Worm (Caenorhabditis elegans) whole organism, L1 larva: Measurements from ENCODE around the gene Y39F10A.3.

Experiments
- lin-13 ChIP-seq: fragments of 150-350 bp; optimal IDR thresholded peaks from 2 replicates; lab custom pipeline; 2014; ENCODE audit warnings: missing biosample characterization, missing genetic modification reagents, missing genetic modification characterization
- lsy-2 ChIP-seq, 2 experiments: fragments of 150-350 bp; optimal IDR thresholded peaks; 2 replicates each; lab custom pipeline; 2014; ENCODE audit warnings: missing biosample characterization in 2 of 2, missing genetic modification characterization in 2 of 2
- nhr-11 ChIP-seq: fragments of 150-350 bp; optimal IDR thresholded peaks from 2 replicates; lab custom pipeline; 2014; ENCODE audit warnings: missing biosample characterization, missing genetic modification characterization
- nhr-12 ChIP-seq: sonication (generic microtip); optimal IDR thresholded peaks from 2 replicates; lab custom pipeline; 2017; ENCODE audit warnings: missing biosample characterization, missing genetic modification characterization
- nhr-237 ChIP-seq: fragments of 150-350 bp; optimal IDR thresholded peaks from 2 replicates; lab custom pipeline; 2014; ENCODE audit warnings: missing biosample characterization, missing genetic modification characterization
- nhr-28 ChIP-seq: fragments of 150-350 bp; optimal IDR thresholded peaks from 2 replicates; lab custom pipeline; 2014; ENCODE audit warnings: missing biosample characterization, missing genetic modification characterization
- unc-62 ChIP-seq: fragments of 150-350 bp; optimal IDR thresholded peaks from 2 replicates; lab custom pipeline; 2014; ENCODE audit warnings: missing biosample characterization, missing genetic modification reagents, missing genetic modification characterization
- ztf-11 ChIP-seq, 2 experiments: sonication (generic microtip); optimal IDR thresholded peaks; 2 replicates each; lab custom pipeline; 2016 to 2017; ENCODE audit warnings: missing genetic modification characterization in 2 of 2, missing biosample characterization in 1 of 2, missing compliant biosample characterization in 1 of 2

DNA sequence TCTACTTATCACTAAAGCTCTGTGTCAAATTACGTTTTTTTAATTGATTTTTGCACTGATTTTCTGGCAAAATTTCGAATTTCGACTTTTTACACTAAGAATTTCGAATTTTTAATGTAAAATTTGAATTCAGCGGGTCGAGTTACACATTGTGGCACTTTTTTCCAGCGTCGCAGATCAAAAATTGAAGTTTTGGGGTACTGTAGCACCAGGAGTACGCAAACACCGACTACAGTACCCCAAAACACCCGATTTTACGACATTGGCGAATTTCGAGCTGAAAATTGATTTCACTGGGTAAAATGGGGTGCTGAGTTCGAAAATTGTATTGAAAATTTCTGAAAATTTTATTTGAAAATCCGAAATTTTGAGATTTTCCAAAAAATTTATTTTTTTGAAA is 50.4 kb downstream of the Y39F10A.3 start:
- TF ChIP-seq nhr-237 (tag; lab: Kevin White, UChicago), result no peak
- TF ChIP-seq nhr-12 (tag; lab: Kevin White, UChicago), result no peak
- peak; percentile 56 to 66 for TF ChIP-seq lsy-2 (tag; optimal IDR thresholded peaks at IDR 0.05; lab: Kevin White, UChicago)
- no peak for TF ChIP-seq nhr-11 (tag; lab: Kevin White, UChicago)
- TF ChIP-seq ztf-11 (tag; optimal IDR thresholded peaks at IDR 0.05; lab: Kevin White, UChicago), result no peak
- TF ChIP-seq nhr-28 (tag; lab: Kevin White, UChicago), result no peak
- TF ChIP-seq lin-13 (GFP tag; lab: Kevin White, UChicago), result peak; percentile 8
- TF ChIP-seq unc-62 (GFP tag; lab: Kevin White, UChicago), result no peak
